Worm (Caenorhabditis elegans) whole organism, midembryonic: ENCODE results near the gene C50F4.10.

ENCODE experiments used
- T22C8.4 ChIP-seq: fragments of 200-800 bp; sonication (Bioruptor generic); IDR thresholded peaks from 2 replicates; pipeline ENCODE4 v1.3.6; 2022; ENCODE audit warnings: missing genetic modification characterization, missing compliant biosample characterization
- cog-1 ChIP-seq: sonication (generic microtip); optimal IDR thresholded peaks from 2 replicates; lab custom pipeline; 2016; ENCODE audit warnings: missing genetic modification characterization, missing compliant biosample characterization
- flt-1 ChIP-seq: fragments of 200-800 bp; sonication (Bioruptor generic); IDR thresholded peaks from 2 replicates; pipeline ENCODE4 v1.3.6; 2022; ENCODE audit warnings: missing genetic modification characterization, missing compliant biosample characterization
- klf-2 ChIP-seq: fragments of 200-800 bp; sonication (Bioruptor generic); conservative IDR thresholded peaks from 2 replicates; pipeline ENCODE4 v1.3.6; 2022; ENCODE audit warnings: missing genetic modification reagents, missing genetic modification characterization, missing compliant biosample characterization
- med-1 ChIP-seq: sonication (generic microtip); optimal IDR thresholded peaks from 2 replicates; lab custom pipeline; 2017; ENCODE audit warnings: missing genetic modification characterization, mild to moderate bottlenecking, missing compliant biosample characterization, antibody characterized with exemption, missing genetic modification reagents; ENCODE audit not compliant: insufficient read depth
- ref-1 ChIP-seq: fragments of 200-800 bp; sonication (Bioruptor generic); conservative IDR thresholded peaks from 2 replicates; pipeline ENCODE4 v1.3.6; 2022; ENCODE audit warnings: missing genetic modification reagents, missing genetic modification characterization, missing compliant biosample characterization
- tab-1 ChIP-seq: fragments of 200-800 bp; sonication (Bioruptor generic); IDR thresholded peaks from 2 replicates; pipeline ENCODE4 v1.3.6; 2022; ENCODE audit warnings: missing genetic modification characterization, missing compliant biosample characterization
- ztf-23 ChIP-seq: fragments of 200-800 bp; sonication (Bioruptor generic); IDR thresholded peaks from 2 replicates; pipeline ENCODE4 v1.3.6; 2022; ENCODE audit warnings: missing genetic modification reagents, missing genetic modification characterization, missing compliant biosample characterization
- ztf-29 ChIP-seq: fragments of 200-800 bp; sonication (Bioruptor generic); IDR thresholded peaks from 2 replicates; pipeline ENCODE4 v1.3.6; 2022; ENCODE audit warnings: missing genetic modification reagents, missing genetic modification characterization, missing compliant biosample characterization

C50F4.10 gene

ce11 chrV:9507742-9508141, 23.6 kb downstream of the C50F4.10 start, which contains the start of gene acs-14:
Gene acs-14 (plus strand): TSS chrV:9508132.
- TF ChIP-seq tab-1 (GFP tag; lab: Robert Waterston, UW): no peak
- TF ChIP-seq T22C8.4 (GFP tag; lab: Robert Waterston, UW): no peak
- TF ChIP-seq ztf-23: no peak
- TF ChIP-seq ztf-29 (GFP tag; lab: Robert Waterston, UW): no peak
- no peak for TF ChIP-seq klf-2
- TF ChIP-seq ref-1: no peak
- no peak for TF ChIP-seq cog-1
- TF ChIP-seq flt-1 (GFP tag; lab: Robert Waterston, UW): no peak
- no peak for TF ChIP-seq med-1 (GFP tag; lab: Kevin White, UChicago)

- TF ChIP-seq tab-1 (GFP tag; lab: Robert Waterston, UW) (no peak), ztf-29 (GFP tag; lab: Robert Waterston, UW) (no peak), med-1 (GFP tag; lab: Kevin White, UChicago) (no peak), cog-1 (no peak), ztf-23 (no peak), T22C8.4 (GFP tag; lab: Robert Waterston, UW) (no peak), ref-1 (no peak), flt-1 (GFP tag; lab: Robert Waterston, UW) (no peak), klf-2 (no peak)
Observed at ce11 chrV:9506931-9507330, 24.4 kb downstream of the C50F4.10 start.

- TF ChIP-seq tab-1 (GFP tag; lab: Robert Waterston, UW): no peak
- TF ChIP-seq T22C8.4 (GFP tag; lab: Robert Waterston, UW): no peak
- TF ChIP-seq klf-2: no peak
- no peak for TF ChIP-seq ztf-29 (GFP tag; lab: Robert Waterston, UW)
- TF ChIP-seq cog-1: no peak
- TF ChIP-seq med-1 (GFP tag; lab: Kevin White, UChicago): no peak
- no peak for TF ChIP-seq ref-1
- no peak for TF ChIP-seq ztf-23
- no peak for TF ChIP-seq flt-1 (GFP tag; lab: Robert Waterston, UW)
Observed at ce11 chrV:9504474-9504960, 26.9 kb downstream of the C50F4.10 start, which contains the start of gene haao-1. Gene haao-1 (plus strand): TSS chrV:9504910.

DNA sequence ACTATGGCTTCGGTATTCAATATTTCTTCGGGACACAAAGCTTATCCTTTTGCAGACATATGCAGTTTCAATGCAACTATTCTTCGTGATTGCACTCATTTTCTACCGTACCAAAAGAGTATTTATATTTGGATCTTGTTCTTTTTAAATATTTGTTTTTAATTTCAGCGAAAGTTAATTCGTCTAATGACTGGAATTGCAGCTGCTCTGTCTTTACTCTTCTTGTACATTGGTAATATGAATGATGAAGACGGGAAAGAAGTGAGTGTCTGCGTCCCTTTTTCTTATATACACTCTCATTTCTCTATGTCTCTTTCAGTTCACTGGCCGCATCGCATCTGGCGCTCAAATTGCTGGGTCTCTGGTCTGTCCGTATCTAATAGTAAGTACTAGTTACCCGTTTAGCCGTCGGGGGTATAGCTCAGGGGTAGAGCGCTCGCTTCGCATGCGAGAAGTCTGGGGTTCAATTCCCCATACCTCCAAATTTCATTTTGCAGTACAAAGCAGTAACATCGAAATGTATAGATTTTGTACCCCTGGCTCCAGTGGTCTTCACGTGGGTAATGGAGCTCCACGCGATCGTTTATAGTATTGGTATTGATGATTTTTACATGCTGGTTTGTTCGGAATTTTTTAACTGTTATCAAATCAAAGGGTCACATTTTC, 28.1 kb downstream of the C50F4.10 start:
- peak; percentile 94 for TF ChIP-seq tab-1 (GFP tag; lab: Robert Waterston, UW)
- TF ChIP-seq T22C8.4 (GFP tag; lab: Robert Waterston, UW): peak; percentile 95
- TF ChIP-seq cog-1: peak; percentile 78
- TF ChIP-seq ref-1: peak; percentile 84
- TF ChIP-seq ztf-23: peak; percentile 95
- TF ChIP-seq klf-2: peak; percentile 83
- TF ChIP-seq ztf-29 (GFP tag; lab: Robert Waterston, UW): peak; percentile 79; the same call in 1 of the 2 replicates
- peak; percentile 97 for TF ChIP-seq flt-1 (GFP tag; lab: Robert Waterston, UW)
- TF ChIP-seq med-1 (GFP tag; lab: Kevin White, UChicago): peak; percentile 41

DNA sequence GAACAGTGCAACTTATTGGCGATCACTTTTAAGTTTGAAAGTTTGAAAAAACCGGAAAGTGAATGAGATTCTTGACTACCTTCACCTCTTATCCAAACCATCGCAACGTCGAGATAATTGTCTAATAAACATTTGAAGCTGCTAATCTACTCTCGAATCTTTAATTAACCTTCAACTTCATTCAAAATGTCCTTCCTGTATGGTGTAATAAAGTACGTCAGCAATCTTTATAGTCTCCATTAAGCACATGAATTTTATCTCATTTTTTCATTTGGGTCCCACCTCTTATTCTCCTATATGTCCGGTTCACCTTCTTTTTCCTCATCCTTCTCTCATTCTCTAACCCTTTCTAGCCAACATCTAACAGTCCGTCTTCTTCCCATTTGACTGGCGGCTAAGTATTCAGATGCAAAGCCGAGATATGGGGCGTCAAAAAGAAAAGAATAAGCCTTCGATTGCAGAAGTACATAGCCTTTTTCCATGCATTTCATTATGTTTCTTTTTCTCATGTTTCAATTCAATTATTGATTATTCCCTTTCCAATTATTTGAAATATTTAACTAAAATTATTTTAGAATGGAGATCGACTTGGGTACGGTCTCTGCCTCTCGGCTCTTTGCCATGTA, 30.4 kb downstream of the C50F4.10 start, which contains the start of gene swt-5:
Gene swt-5 (plus strand): TSS at position 576 of the 626 bp plus-strand sequence.
- TF ChIP-seq T22C8.4 (GFP tag; lab: Robert Waterston, UW): no peak
- TF ChIP-seq cog-1: no peak
- no peak for TF ChIP-seq ztf-29 (GFP tag; lab: Robert Waterston, UW)
- TF ChIP-seq tab-1 (GFP tag; lab: Robert Waterston, UW): no peak

- TF ChIP-seq ztf-29 (GFP tag; lab: Robert Waterston, UW) (no peak), ztf-23 (no peak), flt-1 (GFP tag; lab: Robert Waterston, UW) (no peak), cog-1 (no peak), T22C8.4 (GFP tag; lab: Robert Waterston, UW) (no peak), ref-1 (no peak), med-1 (GFP tag; lab: Kevin White, UChicago) (no peak), tab-1 (GFP tag; lab: Robert Waterston, UW) (no peak), klf-2 (no peak)
Observed at ce11 chrV:9499295-9499694, 32.1 kb downstream of the C50F4.10 start.

DNA sequence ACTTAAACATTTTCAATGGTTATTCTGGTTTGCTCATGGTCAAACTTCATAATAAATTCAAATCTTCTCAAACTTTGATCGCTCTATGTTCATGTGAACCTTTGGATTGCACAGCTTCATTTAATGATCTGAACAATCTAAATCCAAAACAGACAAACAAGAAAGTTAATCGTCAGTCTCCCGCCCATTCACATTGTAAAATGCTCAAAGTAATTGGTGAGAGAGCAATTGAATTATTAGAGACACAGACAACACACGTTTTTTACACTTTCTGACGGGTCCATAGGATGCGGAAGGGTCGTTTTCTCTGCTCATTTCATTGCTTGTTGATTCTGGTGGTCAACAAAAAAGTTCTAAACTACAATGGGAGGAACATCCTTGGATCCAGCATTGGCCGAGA, 34.6 kb downstream of the C50F4.10 start, which contains the start of gene gsnl-1:
Gene gsnl-1 (plus strand): TSS at position 301 of the 400 bp plus-strand sequence.
- TF ChIP-seq flt-1 (GFP tag; lab: Robert Waterston, UW) (no peak), ztf-29 (GFP tag; lab: Robert Waterston, UW) (no peak), T22C8.4 (GFP tag; lab: Robert Waterston, UW) (no peak), cog-1 (no peak), ztf-23 (no peak), tab-1 (GFP tag; lab: Robert Waterston, UW) (no peak), ref-1 (no peak), klf-2 (no peak), med-1 (GFP tag; lab: Kevin White, UChicago) (no peak)

DNA sequence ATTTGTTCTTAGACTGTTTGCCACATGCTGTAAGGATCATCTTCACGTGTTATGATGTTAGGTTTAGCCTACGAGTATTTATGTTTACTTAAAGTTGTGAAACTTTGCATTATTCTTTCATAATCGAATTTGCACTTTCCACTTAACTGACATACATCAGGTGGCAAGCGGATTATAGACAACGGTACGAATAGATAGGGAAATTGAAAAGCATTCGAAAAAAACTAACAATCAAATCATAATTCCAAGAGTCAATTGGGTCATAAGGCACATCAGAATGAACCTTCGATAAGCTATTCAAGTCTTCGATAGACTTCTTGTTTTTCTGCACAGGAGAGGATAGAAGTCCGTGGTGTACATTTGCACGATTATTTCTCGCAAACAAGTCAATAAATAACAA, 38.9 kb downstream of the C50F4.10 start:
- TF ChIP-seq ref-1 (no peak), flt-1 (GFP tag; lab: Robert Waterston, UW) (no peak), cog-1 (no peak), med-1 (GFP tag; lab: Kevin White, UChicago) (no peak), ztf-23 (no peak), tab-1 (GFP tag; lab: Robert Waterston, UW) (no peak)

ce11 chrV:9491440-9492160, 39.8 kb downstream of the C50F4.10 start, which contains the start of gene K06A4.7:
Gene K06A4.7 (minus strand): TSS chrV:9491490.
- no peak for TF ChIP-seq klf-2
- no peak for TF ChIP-seq ztf-29 (GFP tag; lab: Robert Waterston, UW)
- TF ChIP-seq med-1 (GFP tag; lab: Kevin White, UChicago): no peak
- no peak for TF ChIP-seq ref-1
- no peak for TF ChIP-seq ztf-23
- TF ChIP-seq cog-1: no peak
- TF ChIP-seq tab-1 (GFP tag; lab: Robert Waterston, UW): no peak
- TF ChIP-seq flt-1 (GFP tag; lab: Robert Waterston, UW): no peak
- TF ChIP-seq T22C8.4 (GFP tag; lab: Robert Waterston, UW): no peak
